Worm (Caenorhabditis elegans): Measurements from ENCODE around the gene ceh-7.

DNA sequence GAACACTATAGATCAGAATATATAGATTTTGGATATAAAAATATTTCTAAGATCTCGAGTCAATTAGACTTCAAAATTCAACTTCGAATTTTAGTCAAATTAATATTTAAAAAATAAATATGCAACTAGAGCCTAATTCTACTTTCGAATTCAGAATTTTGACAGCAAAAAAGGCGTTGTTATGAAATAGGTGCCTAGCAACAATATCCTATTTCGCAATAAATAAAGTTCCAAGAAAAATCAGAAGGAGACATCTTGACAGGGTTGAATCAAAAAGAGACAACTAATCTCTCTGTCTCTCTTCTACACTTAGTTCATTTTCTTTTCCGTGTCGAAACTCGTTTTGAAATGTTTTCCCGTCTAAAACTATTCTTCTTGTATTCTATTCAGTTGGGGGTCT, 28.3 kb downstream of the ceh-7 start:
- TF ChIP-seq rnt-1 (tag; optimal IDR thresholded peaks at IDR 0.05) (no peak), ceh-63 (GFP tag; optimal IDR thresholded peaks at IDR 0.05) (no peak), zag-1 (tag; optimal IDR thresholded peaks at IDR 0.05) (no peak), ceh-82 (tag; optimal IDR thresholded peaks at IDR 0.05) (no peak), nhr-237 (tag; optimal IDR thresholded peaks at IDR 0.05) (no peak), unc-62 (GFP tag; optimal IDR thresholded peaks at IDR 0.05) (no peak)
